Worm (Caenorhabditis elegans): Measurements from ENCODE around the gene srj-44.

Gene srj-44

ce11 chrV:2884411-2884810 lies 38.7 kb upstream of the srj-44 start, which contains the start of gene sre-24:
sre-24 (plus strand) TSS chrV:2884711.
- TF ChIP-seq nhr-84 (tag; optimal IDR thresholded peaks at IDR 0.05): no peak
- TF ChIP-seq unc-98 (GFP tag; IDR thresholded peaks at IDR 0.05): no peak

- TF ChIP-seq nhr-237 (tag; optimal IDR thresholded peaks at IDR 0.05) (no peak), efl-1 (optimal IDR thresholded peaks at IDR 0.05) (no peak), efl-1 (GFP tag; optimal IDR thresholded peaks at IDR 0.05 in 1 of 2) (no peak), rnt-1 (tag; optimal IDR thresholded peaks at IDR 0.05) (no peak), lsy-2 (tag; optimal IDR thresholded peaks at IDR 0.05) (no peak), blmp-1 (tag; optimal IDR thresholded peaks at IDR 0.05) (no peak), swsn-7 (tag; optimal IDR thresholded peaks at IDR 0.05) (no peak), pqm-1 (tag; optimal IDR thresholded peaks at IDR 0.05) (no peak), hlh-17 (GFP tag; optimal IDR thresholded peaks at IDR 0.05; ENCODE audit: borderline replicate concordance) (no peak), nhr-90 (tag; optimal IDR thresholded peaks at IDR 0.05; ENCODE audit: poor library complexity) (no peak), aha-1 (tag; optimal IDR thresholded peaks at IDR 0.05) (no peak), nhr-19 (GFP tag; conservative IDR thresholded peaks at IDR 0.05) (no peak), snu-23 (GFP tag; optimal IDR thresholded peaks at IDR 0.05) (no peak), isw-1 (GFP tag; IDR thresholded peaks at IDR 0.05) (no peak), fos-1 (tag; optimal IDR thresholded peaks at IDR 0.05) (no peak), jun-1 (tag; optimal IDR thresholded peaks at IDR 0.05) (no peak), ceh-82 (tag; optimal IDR thresholded peaks at IDR 0.05) (no peak), grh-1 (GFP tag; IDR thresholded peaks at IDR 0.05) (no peak), ceh-88 (GFP tag; IDR thresholded peaks at IDR 0.05) (no peak), sptf-1 (tag; optimal IDR thresholded peaks at IDR 0.05) (no peak)
Observed at ce11 chrV:2883097-2883496, 37.4 kb upstream of the srj-44 start.

- TF ChIP-seq nhr-19 (GFP tag; conservative IDR thresholded peaks at IDR 0.05): no peak
- no peak for TF ChIP-seq mef-2 (tag; optimal IDR thresholded peaks at IDR 0.05)
- TF ChIP-seq blmp-1 (tag; optimal IDR thresholded peaks at IDR 0.05): no peak
- TF ChIP-seq grh-1 (GFP tag; IDR thresholded peaks at IDR 0.05): no peak
- TF ChIP-seq C04F5.9 (tag; optimal IDR thresholded peaks at IDR 0.05): no peak
- no peak for TF ChIP-seq snpc-4 (tag; optimal IDR thresholded peaks at IDR 0.05)
- TF ChIP-seq fos-1 (tag; optimal IDR thresholded peaks at IDR 0.05): no peak
- TF ChIP-seq aly-2 (tag; optimal IDR thresholded peaks at IDR 0.05): no peak
- TF ChIP-seq ceh-82 (tag; optimal IDR thresholded peaks at IDR 0.05): no peak
- no peak for TF ChIP-seq fkh-10 (GFP tag; optimal IDR thresholded peaks at IDR 0.05)
- no peak for TF ChIP-seq efl-1 (optimal IDR thresholded peaks at IDR 0.05)
- no peak for TF ChIP-seq efl-1 (GFP tag; optimal IDR thresholded peaks at IDR 0.05 in 1 of 2)
- no peak for TF ChIP-seq unc-62 (GFP tag; optimal IDR thresholded peaks at IDR 0.05)
- TF ChIP-seq hlh-4 (tag; optimal IDR thresholded peaks at IDR 0.05): no peak
- no peak for TF ChIP-seq nhr-237 (tag; optimal IDR thresholded peaks at IDR 0.05)
- TF ChIP-seq alr-1 (tag; optimal IDR thresholded peaks at IDR 0.05; ENCODE audit: borderline replicate concordance): no peak
- no peak for TF ChIP-seq elt-3 (tag; optimal IDR thresholded peaks at IDR 0.05)
Observed at ce11 chrV:2881565-2881964, 35.9 kb upstream of the srj-44 start.

ce11 chrV:2881016-2881415 lies 35.3 kb upstream of the srj-44 start, which contains the start of gene ifc-1:
ifc-1 (plus strand) TSS chrV:2881393.
- no peak for TF ChIP-seq pax-3 (tag; optimal IDR thresholded peaks at IDR 0.05)
- no peak for TF ChIP-seq efl-1 (optimal IDR thresholded peaks at IDR 0.05)
- TF ChIP-seq efl-1 (GFP tag; optimal IDR thresholded peaks at IDR 0.05 in 1 of 2): peak in 1 of 2 experiments; percentile 21
- peak; percentile 67 for TF ChIP-seq elt-2 (tag; optimal IDR thresholded peaks at IDR 0.05)

- TF ChIP-seq tbx-2 (tag; optimal IDR thresholded peaks at IDR 0.05): no peak
- TF ChIP-seq elt-2 (tag; optimal IDR thresholded peaks at IDR 0.05): peak; percentile 53
Observed at ce11 chrV:2880356-2880755, 34.7 kb upstream of the srj-44 start.

All from whole organism, L1 larva.